Fruit fly (Drosophila melanogaster) Kc167 (cell line): ENCODE data around the gene CG12541.

ENCODE experiments used
- Myc ChIP-seq: fragments of >200 bp; optimal IDR thresholded peaks from 2 replicates; lab custom pipeline; 2017; ENCODE audit warnings: missing external identifiers
- Sin3A ChIP-seq: fragments of >200 bp; optimal IDR thresholded peaks from 2 replicates; lab custom pipeline; 2018; ENCODE audit warnings: missing external identifiers
- h ChIP-seq: fragments of >200 bp; optimal IDR thresholded peaks from 3 replicates; lab custom pipeline; 2018; ENCODE audit warnings: missing external identifiers
- psq ChIP-seq: fragments of >200 bp; optimal IDR thresholded peaks from 2 replicates; lab custom pipeline; 2017; ENCODE audit warnings: missing external identifiers
- ttk ChIP-seq: sonication (Bioruptor generic); optimal IDR thresholded peaks from 2 replicates; lab custom pipeline; 2017; ENCODE audit warnings: missing external identifiers

dm6 chrX:7094861-7095260 lies 29.0 kb upstream of the CG12541 start:
- no peak for TF ChIP-seq Myc (lab: Kevin White, UChicago)
- no peak for TF ChIP-seq ttk
- TF ChIP-seq psq (lab: Kevin White, UChicago): no peak
- TF ChIP-seq Sin3A (lab: Kevin White, UChicago): no peak
- no peak for TF ChIP-seq h
